Fruit fly (Drosophila melanogaster): Measurements from ENCODE around the gene lectin-37Da.
A peak's percentile ranks its signal among the peaks of the same experiment; 100 is the strongest.

The lectin-37Da gene

DNA sequence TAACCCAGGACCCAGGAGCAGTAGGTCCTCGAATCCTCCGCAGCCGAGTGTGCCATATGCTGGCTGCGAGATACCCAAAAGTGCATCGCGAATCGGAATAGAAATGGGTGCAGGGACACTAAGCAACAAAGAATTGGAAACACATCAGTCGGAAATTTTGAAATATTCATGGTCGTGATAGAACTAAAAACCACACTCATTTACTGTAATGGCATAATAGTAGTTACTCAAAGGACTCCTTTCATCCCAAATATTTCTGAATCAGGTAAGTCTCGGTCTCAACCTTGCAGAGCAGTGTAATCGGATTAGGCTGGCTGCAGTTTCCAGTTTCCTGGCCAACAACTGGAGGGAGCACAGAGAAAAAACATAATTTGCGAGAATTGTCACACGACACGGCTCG is 42.0 kb upstream of the lectin-37Da start (continued):
- TF ChIP-seq CG11902 (GFP tag; optimal IDR thresholded peaks at IDR 0.05) (peak; percentile 5), CG31627 (GFP tag; optimal IDR thresholded peaks at IDR 0.05) (peak; percentile 14), CG32006 (GFP tag; optimal IDR thresholded peaks at IDR 0.05) (peak; percentile 79), cyc (GFP tag; optimal IDR thresholded peaks at IDR 0.05) (peak; percentile 26), dsx (GFP tag; optimal IDR thresholded peaks at IDR 0.05; ENCODE audit: poor library complexity, severe bottlenecking) (peak; percentile 59), fkh (GFP tag; optimal IDR thresholded peaks at IDR 0.05) (no peak), CG1621 (tag; optimal IDR thresholded peaks at IDR 0.05) (peak; percentile 26), esn (GFP tag; optimal IDR thresholded peaks at IDR 0.05) (peak; percentile 19), CG15336 (GFP tag; IDR thresholded peaks at IDR 0.05) (peak; percentile 89), OdsH (GFP tag; optimal IDR thresholded peaks at IDR 0.05) (peak; percentile 71), Sox14 (GFP tag; optimal IDR thresholded peaks at IDR 0.05) (peak; percentile 51), Ets21C (GFP tag; optimal IDR thresholded peaks at IDR 0.05) (peak; percentile 24), fd59A (GFP tag; optimal IDR thresholded peaks at IDR 0.05) (peak; percentile 52), Blimp-1 (GFP tag; optimal IDR thresholded peaks at IDR 0.05) (no peak), eg (GFP tag; IDR thresholded peaks at IDR 0.05) (peak; percentile 84), net (GFP tag; optimal IDR thresholded peaks at IDR 0.05) (peak; percentile 53), achi (GFP tag; optimal IDR thresholded peaks at IDR 0.05) (peak; percentile 72), Eip75B (GFP tag; optimal IDR thresholded peaks at IDR 0.05) (peak; percentile 51), CG11762 (GFP tag; optimal IDR thresholded peaks at IDR 0.05; ENCODE audit: insufficient read depth) (peak; percentile 54), CG4318 (GFP tag; optimal IDR thresholded peaks at IDR 0.05) (peak; percentile 65), svp (GFP tag) (peak; percentile 59)

DNA sequence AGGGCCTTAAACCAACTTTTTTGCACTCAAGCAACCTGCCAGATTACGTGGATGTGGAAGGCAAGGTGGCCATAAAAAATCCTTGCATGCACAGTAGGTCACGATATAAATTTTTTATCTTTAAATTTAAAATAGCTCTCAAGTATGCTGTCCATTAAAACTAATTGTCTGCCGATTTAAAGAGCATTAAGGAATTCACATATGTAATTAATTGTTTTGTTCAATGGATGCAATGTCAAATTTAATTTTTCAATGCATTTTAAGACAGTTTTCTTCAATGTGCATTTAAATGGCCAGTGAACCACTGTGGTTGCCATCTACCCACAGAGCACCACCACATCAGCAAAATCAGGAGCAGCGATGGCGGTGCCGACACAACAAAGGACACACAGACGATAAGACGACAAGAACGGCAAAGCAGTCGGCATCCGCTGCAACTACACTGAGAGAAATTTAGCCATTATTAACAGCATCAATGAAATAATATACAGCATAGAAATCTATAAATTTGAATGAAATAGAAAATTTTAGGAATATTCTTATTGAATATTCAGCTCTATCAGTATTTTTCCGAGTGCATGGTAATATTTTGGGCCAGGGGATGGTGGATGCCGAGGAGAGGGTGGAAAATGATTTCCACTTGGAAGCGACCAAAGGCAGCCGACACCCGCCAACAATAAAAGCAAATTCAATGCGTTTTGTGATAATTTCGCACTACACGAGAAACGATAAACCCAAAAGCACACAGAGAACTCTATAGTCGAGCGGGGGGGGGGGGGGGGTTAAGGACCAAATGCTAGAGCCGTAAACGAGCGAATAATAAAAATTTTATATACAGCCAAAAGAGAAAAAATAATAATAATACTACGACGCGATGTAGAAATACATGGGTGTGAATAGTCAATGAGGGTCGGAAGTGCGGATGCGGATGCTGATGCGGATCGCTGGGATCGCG is 40.7 kb upstream of the lectin-37Da start:
- TF ChIP-seq Ets96B (tag; optimal IDR thresholded peaks at IDR 0.05), result peak; percentile 8
- no peak for TF ChIP-seq Sox102F (GFP tag; optimal IDR thresholded peaks at IDR 0.05)
- peak; percentile 35 for TF ChIP-seq spab (GFP tag; optimal IDR thresholded peaks at IDR 0.05)
- no peak for TF ChIP-seq Hr4 (GFP tag; optimal IDR thresholded peaks at IDR 0.05)
- no peak for TF ChIP-seq CG8319 (GFP tag; optimal IDR thresholded peaks at IDR 0.05)
- TF ChIP-seq CG34406 (GFP tag; optimal IDR thresholded peaks at IDR 0.05), result peak; percentile 0
- no peak for TF ChIP-seq CG7368 (GFP tag; optimal IDR thresholded peaks at IDR 0.05)
- no peak for TF ChIP-seq CG6854 (GFP tag; optimal IDR thresholded peaks at IDR 0.05)
- TF ChIP-seq Sox14 (GFP tag; optimal IDR thresholded peaks at IDR 0.05), result no peak
- no peak for TF ChIP-seq Hr38 (GFP tag; optimal IDR thresholded peaks at IDR 0.05)
- TF ChIP-seq CG6808 (GFP tag; optimal IDR thresholded peaks at IDR 0.05), result peak; percentile 12
- peak; percentile 50 for TF ChIP-seq CG3032 (tag; optimal IDR thresholded peaks at IDR 0.05)
- no peak for TF ChIP-seq cyc (GFP tag; optimal IDR thresholded peaks at IDR 0.05)
- no peak for TF ChIP-seq CG9139 (GFP tag; optimal IDR thresholded peaks at IDR 0.05)
- TF ChIP-seq CG6276 (GFP tag; optimal IDR thresholded peaks at IDR 0.05), result no peak
- TF ChIP-seq fd59A (GFP tag; optimal IDR thresholded peaks at IDR 0.05), result peak; percentile 11
- no peak for TF ChIP-seq fd85E (GFP tag; optimal IDR thresholded peaks at IDR 0.05)
- no peak for TF ChIP-seq Sox15 (GFP tag; optimal IDR thresholded peaks at IDR 0.05)
- TF ChIP-seq CG15336 (GFP tag; IDR thresholded peaks at IDR 0.05), result no peak
- no peak for TF ChIP-seq CG11294 (GFP tag; IDR thresholded peaks at IDR 0.05)
- peak; percentile 5 to 7 for TF ChIP-seq ss (GFP tag; optimal IDR thresholded peaks at IDR 0.05)
- TF ChIP-seq CG32006 (GFP tag; optimal IDR thresholded peaks at IDR 0.05), result no peak
- no peak for TF ChIP-seq CG4318 (GFP tag; optimal IDR thresholded peaks at IDR 0.05)
- TF ChIP-seq lz (GFP tag; optimal IDR thresholded peaks at IDR 0.05), result peak; percentile 7
- peak; percentile 23 for TF ChIP-seq OdsH (GFP tag; optimal IDR thresholded peaks at IDR 0.05)
- no peak for TF ChIP-seq vri (GFP tag; optimal IDR thresholded peaks at IDR 0.05)
- peak; percentile 0 for TF ChIP-seq achi (GFP tag; optimal IDR thresholded peaks at IDR 0.05)
- no peak for TF ChIP-seq CG31627 (GFP tag; optimal IDR thresholded peaks at IDR 0.05)
- TF ChIP-seq acj6 (GFP tag; optimal IDR thresholded peaks at IDR 0.05), result peak; percentile 30
- TF ChIP-seq CG11902 (GFP tag; optimal IDR thresholded peaks at IDR 0.05), result no peak
- peak; percentile 32 for TF ChIP-seq esn (GFP tag; optimal IDR thresholded peaks at IDR 0.05)
- TF ChIP-seq CG11762 (GFP tag; optimal IDR thresholded peaks at IDR 0.05; ENCODE audit: insufficient read depth), result no peak
- TF ChIP-seq fkh (GFP tag; optimal IDR thresholded peaks at IDR 0.05), result no peak
- no peak for TF ChIP-seq Hr39 (GFP tag; optimal IDR thresholded peaks at IDR 0.05)
- no peak for TF ChIP-seq Gug (GFP tag; IDR thresholded peaks at IDR 0.05)
- peak; percentile 25 for TF ChIP-seq topi (GFP tag; optimal IDR thresholded peaks at IDR 0.05)
- TF ChIP-seq dsx (GFP tag; optimal IDR thresholded peaks at IDR 0.05; ENCODE audit: poor library complexity, severe bottlenecking), result no peak
- no peak for TF ChIP-seq CG3919 (GFP tag; optimal IDR thresholded peaks at IDR 0.05)
- peak; percentile 76 for TF ChIP-seq svp (GFP tag)

Measured in whole organism, prepupa.